Fruit fly (Drosophila melanogaster) whole organism, pupa: ENCODE results near the gene dsf.
A peak's percentile ranks its signal among the peaks of the same experiment; 100 is the strongest.

Experiments
- CG10348 ChIP-seq: fragments of 200-800 bp; sonication (Bioruptor generic); IDR thresholded peaks from 2 replicates; pipeline ENCODE4 v1.3.6; 2022; ENCODE audit warnings: missing biosample characterization, missing genetic modification characterization
- CG12605 ChIP-seq: fragments of 200-800 bp; sonication (Bioruptor generic); IDR thresholded peaks from 2 replicates; pipeline ENCODE4 v1.3.6; 2022; ENCODE audit warnings: missing biosample characterization, missing genetic modification characterization
- CG13204 ChIP-seq: fragments of 200-800 bp; sonication (Bioruptor generic); optimal IDR thresholded peaks from 2 replicates; lab custom pipeline; 2018; ENCODE audit warnings: missing biosample characterization, mild to moderate bottlenecking, missing genetic modification characterization, moderate library complexity
- CG14655 ChIP-seq: fragments of 200-800 bp; sonication (Bioruptor generic); optimal IDR thresholded peaks from 3 replicates; lab custom pipeline; 2017; ENCODE audit warnings: mild to moderate bottlenecking, missing biosample characterization, missing genetic modification reagents, missing genetic modification characterization
- CG15710 ChIP-seq: fragments of 200-800 bp; sonication (Bioruptor generic); optimal IDR thresholded peaks from 2 replicates; lab custom pipeline; 2018; ENCODE audit warnings: missing biosample characterization, mild to moderate bottlenecking, missing genetic modification characterization, moderate library complexity
- CG17806 ChIP-seq: fragments of 200-800 bp; sonication (Bioruptor generic); optimal IDR thresholded peaks from 2 replicates; lab custom pipeline; 2018; ENCODE audit warnings: missing biosample characterization, mild to moderate bottlenecking, missing genetic modification characterization, moderate library complexity
- CG32121 ChIP-seq: fragments of 200-800 bp; sonication (Bioruptor generic); IDR thresholded peaks from 2 replicates; pipeline ENCODE4 v1.3.6; 2022; ENCODE audit warnings: missing biosample characterization, missing genetic modification characterization
- CG34367 ChIP-seq: fragments of 200-800 bp; sonication (Bioruptor generic); optimal IDR thresholded peaks from 2 replicates; lab custom pipeline; 2018; ENCODE audit warnings: missing biosample characterization, mild to moderate bottlenecking, missing genetic modification characterization
- CG4496 ChIP-seq: fragments of 200-800 bp; sonication (Bioruptor generic); IDR thresholded peaks from 3 replicates; pipeline ENCODE4 v1.3.6; 2022; ENCODE audit warnings: missing biosample characterization, missing genetic modification characterization
- CG8159 ChIP-seq: fragments of 200-800 bp; sonication (Bioruptor generic); optimal IDR thresholded peaks from 3 replicates; lab custom pipeline; 2018; ENCODE audit warnings: missing biosample characterization, mild to moderate bottlenecking, missing genetic modification characterization, moderate library complexity
- CG8301 ChIP-seq: fragments of 200-800 bp; sonication (Bioruptor generic); optimal IDR thresholded peaks from 2 replicates; lab custom pipeline; 2018; ENCODE audit warnings: missing biosample characterization, mild to moderate bottlenecking, missing genetic modification characterization
- CG9948 ChIP-seq: fragments of 200-800 bp; sonication (Bioruptor generic); optimal IDR thresholded peaks from 2 replicates; lab custom pipeline; 2018; ENCODE audit warnings: missing biosample characterization, mild to moderate bottlenecking, missing genetic modification characterization, moderate library complexity
- D1 ChIP-seq: fragments of 200-800 bp; sonication (Bioruptor generic); optimal IDR thresholded peaks from 2 replicates; lab custom pipeline; 2018; ENCODE audit warnings: missing biosample characterization, mild to moderate bottlenecking, missing genetic modification characterization, moderate library complexity
- EcR ChIP-seq: fragments of 200-800 bp; sonication (Bioruptor generic); optimal IDR thresholded peaks from 3 replicates; lab custom pipeline; 2019; ENCODE audit warnings: missing biosample characterization, missing genetic modification characterization, mild to moderate bottlenecking, moderate library complexity, missing genetic modification reagents
- Ets98B ChIP-seq: fragments of 200-800 bp; sonication (Bioruptor generic); IDR thresholded peaks from 2 replicates; pipeline ENCODE4 v1.3.6; 2022; ENCODE audit warnings: missing biosample characterization, missing genetic modification characterization
- Pif1A ChIP-seq: fragments of 200-800 bp; sonication (Bioruptor generic); optimal IDR thresholded peaks from 3 replicates; lab custom pipeline; 2016; ENCODE audit warnings: missing biosample characterization, missing genetic modification characterization
- Pif1B ChIP-seq: fragments of 200-800 bp; sonication (Bioruptor generic); optimal IDR thresholded peaks from 3 replicates; lab custom pipeline; 2016; ENCODE audit warnings: missing biosample characterization, missing genetic modification characterization
- Snoo ChIP-seq: fragments of 200-800 bp; sonication (Bioruptor generic); optimal IDR thresholded peaks from 3 replicates; lab custom pipeline; 2017; ENCODE audit warnings: missing biosample characterization, mild to moderate bottlenecking, missing genetic modification characterization, inconsistent platforms
- fd96Ca ChIP-seq: fragments of 200-800 bp; sonication (Bioruptor generic); IDR thresholded peaks from 3 replicates; pipeline ENCODE4 v1.3.6; 2022; ENCODE audit warnings: missing biosample characterization, missing genetic modification characterization
- gl ChIP-seq: fragments of 200-800 bp; sonication (Bioruptor generic); optimal IDR thresholded peaks from 2 replicates; lab custom pipeline; 2018; ENCODE audit warnings: missing biosample characterization, mild to moderate bottlenecking, missing genetic modification characterization
- rn ChIP-seq: fragments of 200-800 bp; sonication (Bioruptor generic); IDR thresholded peaks from 2 replicates; pipeline ENCODE4 v1.3.6; 2022; ENCODE audit warnings: missing biosample characterization, missing genetic modification characterization

Gene dsf

dm6 chr2L:5884674-5885073 is 41.1 kb upstream of the dsf start, which contains the start of the genes Sfp26Ac and CG43185:
Sfp26Ac (minus strand) TSS chr2L:5884774.
CG43185 (plus strand) TSS chr2L:5884888.
- TF ChIP-seq CG14655: no peak
- no peak for TF ChIP-seq fd96Ca (GFP tag; lab: Robert Waterston, UW)
- TF ChIP-seq CG15710 (tag; lab: Kevin White, UChicago): no peak
- no peak for TF ChIP-seq CG8301 (tag; lab: Kevin White, UChicago)
- TF ChIP-seq Pif1A (GFP tag; lab: Kevin White, UChicago): no peak
- no peak for TF ChIP-seq CG34367 (tag; lab: Kevin White, UChicago)
- no peak for TF ChIP-seq CG9948
- TF ChIP-seq Snoo (tag; lab: Kevin White, UChicago): no peak
- TF ChIP-seq CG4496: no peak
- TF ChIP-seq CG12605: no peak
- no peak for TF ChIP-seq CG13204 (GFP tag; lab: Kevin White, UChicago)
- TF ChIP-seq CG32121: no peak
- no peak for TF ChIP-seq CG17806 (tag; lab: Kevin White, UChicago)

DNA sequence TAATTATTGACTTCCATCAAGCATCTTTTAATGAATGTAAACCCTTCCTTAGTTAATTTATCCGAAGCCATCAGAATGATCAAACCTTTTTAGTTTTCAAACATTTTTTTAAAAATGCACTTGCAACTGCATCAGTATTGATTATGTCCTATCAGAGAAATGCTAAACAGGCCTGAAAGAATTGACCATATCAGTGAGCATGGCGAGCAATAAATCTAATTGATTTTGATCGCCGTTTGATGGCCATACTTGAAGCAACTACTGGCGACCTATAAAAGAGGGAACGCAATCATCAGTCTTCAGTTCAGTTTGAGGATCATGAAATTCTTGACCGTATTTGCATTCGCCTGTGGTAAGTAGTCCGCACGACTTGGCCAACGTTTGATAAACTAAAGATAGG is 40.0 kb upstream of the dsf start, which contains the start of gene CG9029:
CG9029 (plus strand) TSS at position 301 of the 400 bp plus-strand sequence.
- TF ChIP-seq CG10348 (GFP tag; lab: Robert Waterston, UW): no peak
- no peak for TF ChIP-seq CG4496
- TF ChIP-seq CG32121: no peak
- TF ChIP-seq CG17806 (tag; lab: Kevin White, UChicago): no peak
- no peak for TF ChIP-seq CG8159 (tag; lab: Kevin White, UChicago)
- TF ChIP-seq Pif1A (GFP tag; lab: Kevin White, UChicago): no peak
- TF ChIP-seq Pif1B (GFP tag; lab: Kevin White, UChicago): no peak
- TF ChIP-seq fd96Ca (GFP tag; lab: Robert Waterston, UW): no peak
- TF ChIP-seq D1 (tag; lab: Kevin White, UChicago): no peak
- no peak for TF ChIP-seq CG9948
- no peak for TF ChIP-seq CG12605
- TF ChIP-seq EcR (GFP tag; lab: Kevin White, UChicago): no peak
- TF ChIP-seq Snoo (tag; lab: Kevin White, UChicago): no peak
- no peak for TF ChIP-seq CG15710 (tag; lab: Kevin White, UChicago)
- no peak for TF ChIP-seq CG34367 (tag; lab: Kevin White, UChicago)

DNA sequence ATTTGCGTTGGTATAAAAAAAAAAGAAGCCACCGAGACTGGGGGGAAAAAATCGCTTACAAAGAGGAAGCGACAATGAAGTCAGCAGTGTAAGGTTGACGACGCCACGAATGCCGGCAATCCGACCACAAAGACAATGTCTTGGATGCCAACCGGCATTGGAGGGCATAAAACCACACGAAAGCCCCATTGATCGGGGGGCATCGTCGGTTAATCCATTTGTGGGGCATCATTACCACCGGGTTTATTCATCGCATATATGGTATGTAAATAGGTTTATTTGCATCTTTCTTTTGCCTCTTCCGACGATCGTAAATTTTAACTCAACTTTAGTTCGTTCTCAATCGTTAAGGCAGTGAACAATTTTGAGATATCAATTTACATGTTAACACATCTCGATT is 38.8 kb upstream of the dsf start:
- TF ChIP-seq EcR (GFP tag; lab: Kevin White, UChicago) (peak; percentile 33), D1 (tag; lab: Kevin White, UChicago) (no peak), CG4496 (no peak), CG8159 (tag; lab: Kevin White, UChicago) (no peak), CG32121 (no peak), CG13204 (GFP tag; lab: Kevin White, UChicago) (no peak), gl (tag; lab: Kevin White, UChicago) (no peak)

DNA sequence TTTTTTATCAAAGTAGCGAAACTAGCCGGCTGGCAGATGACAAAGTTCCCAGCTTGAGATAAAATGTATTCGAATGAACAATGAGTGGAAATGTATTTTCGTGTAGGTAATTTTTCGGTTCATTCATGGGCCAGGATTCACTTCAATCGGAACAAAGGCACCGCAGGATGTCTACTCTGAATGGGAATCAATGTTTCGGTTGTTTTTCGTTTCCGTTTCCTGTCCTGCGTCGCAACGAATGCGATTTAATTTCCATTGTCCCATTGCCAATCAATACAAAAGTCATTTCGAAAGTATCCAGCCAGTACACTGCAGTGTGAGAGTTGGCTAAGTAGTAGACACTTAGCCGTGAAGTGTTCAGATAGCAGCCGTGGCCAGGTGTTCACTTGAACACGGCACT is 35.2 kb upstream of the dsf start:
- TF ChIP-seq Pif1A (GFP tag; lab: Kevin White, UChicago): no peak
- no peak for TF ChIP-seq fd96Ca (GFP tag; lab: Robert Waterston, UW)
- no peak for TF ChIP-seq CG14655
- no peak for TF ChIP-seq CG17806 (tag; lab: Kevin White, UChicago)
- TF ChIP-seq Snoo (tag; lab: Kevin White, UChicago): no peak
- TF ChIP-seq CG9948: no peak
- TF ChIP-seq CG34367 (tag; lab: Kevin White, UChicago): no peak
- no peak for TF ChIP-seq rn (GFP tag; lab: Robert Waterston, UW)
- TF ChIP-seq EcR (GFP tag; lab: Kevin White, UChicago): no peak
- TF ChIP-seq gl (tag; lab: Kevin White, UChicago): no peak
- no peak for TF ChIP-seq Ets98B (GFP tag; lab: Robert Waterston, UW)
- TF ChIP-seq CG15710 (tag; lab: Kevin White, UChicago): no peak
- TF ChIP-seq CG8159 (tag; lab: Kevin White, UChicago): no peak
- TF ChIP-seq CG8301 (tag; lab: Kevin White, UChicago): no peak
- TF ChIP-seq Pif1B (GFP tag; lab: Kevin White, UChicago): no peak
- no peak for TF ChIP-seq D1 (tag; lab: Kevin White, UChicago)
- TF ChIP-seq CG13204 (GFP tag; lab: Kevin White, UChicago): no peak
- TF ChIP-seq CG10348 (GFP tag; lab: Robert Waterston, UW): no peak
- no peak for TF ChIP-seq CG4496

DNA sequence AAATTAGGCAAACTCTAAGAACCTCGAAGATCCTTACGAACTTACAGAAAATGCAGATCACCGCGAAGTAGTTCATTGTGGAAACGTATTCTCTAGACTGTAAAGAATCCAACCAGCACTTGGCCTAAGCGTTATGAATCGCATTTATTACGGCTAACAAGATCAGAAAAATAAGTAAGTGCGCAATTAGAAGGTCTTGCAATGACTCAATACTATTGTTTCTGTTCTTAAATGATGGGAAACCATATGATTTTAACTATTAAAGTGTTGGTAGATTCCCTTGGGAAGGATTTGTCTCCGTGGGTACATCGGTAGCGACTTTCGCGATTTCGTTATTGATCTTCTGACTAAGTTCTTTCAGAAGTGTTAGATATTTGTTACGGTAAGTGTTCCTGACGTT is 33.0 kb upstream of the dsf start, which contains the start of gene Acp26Ab:
Acp26Ab (minus strand) TSS at position 101 of the 400 bp plus-strand sequence.
- TF ChIP-seq CG32121 (no peak), EcR (GFP tag; lab: Kevin White, UChicago) (no peak)

- TF ChIP-seq CG34367 (tag; lab: Kevin White, UChicago): no peak
- TF ChIP-seq EcR (GFP tag; lab: Kevin White, UChicago): no peak
- TF ChIP-seq Ets98B (GFP tag; lab: Robert Waterston, UW): no peak
- no peak for TF ChIP-seq CG32121
- TF ChIP-seq Snoo (tag; lab: Kevin White, UChicago): no peak
- no peak for TF ChIP-seq CG8159 (tag; lab: Kevin White, UChicago)
- TF ChIP-seq CG14655: no peak
- no peak for TF ChIP-seq CG8301 (tag; lab: Kevin White, UChicago)
- no peak for TF ChIP-seq CG15710 (tag; lab: Kevin White, UChicago)
Measured at dm6 chr2L:5893796-5894195, 31.9 kb upstream of the dsf start, which contains the start of gene Acp26Aa. Acp26Aa (minus strand) TSS chr2L:5893896.
